Fruit fly (Drosophila melanogaster) whole organism, embryonic: ENCODE measurements around the gene CG34296.

Source experiments
- CG10979 ChIP-seq: fragments of 200-800 bp; sonication (Bioruptor generic); optimal IDR thresholded peaks from 2 replicates; lab custom pipeline; 2018; ENCODE audit warnings: missing biosample characterization, mild to moderate bottlenecking, missing genetic modification characterization, moderate library complexity
- CG11085 ChIP-seq: fragments of 200-800 bp; sonication (Bioruptor generic); IDR thresholded peaks from 2 replicates; pipeline ENCODE4 v1.3.6; 2022; ENCODE audit warnings: missing biosample characterization, missing genetic modification characterization
- CG1233 ChIP-seq: fragments of 200-800 bp; sonication (Bioruptor generic); optimal IDR thresholded peaks from 4 replicates; lab custom pipeline; 2018; ENCODE audit warnings: missing biosample characterization, mild to moderate bottlenecking, missing genetic modification characterization
- CG13123 ChIP-seq: fragments of 200-800 bp; sonication (Bioruptor generic); optimal IDR thresholded peaks from 2 replicates; lab custom pipeline; 2016; ENCODE audit warnings: missing biosample characterization, missing genetic modification characterization
- CG13775 ChIP-seq: fragments of 200-800 bp; sonication (Bioruptor generic); optimal IDR thresholded peaks from 3 replicates; lab custom pipeline; 2017; ENCODE audit warnings: missing biosample characterization, mild to moderate bottlenecking, missing genetic modification characterization
- CG15601 ChIP-seq: fragments of 200-800 bp; sonication (Bioruptor generic); optimal IDR thresholded peaks from 3 replicates; lab custom pipeline; 2019; ENCODE audit warnings: missing biosample characterization, mild to moderate bottlenecking, missing genetic modification characterization, moderate library complexity
- CG1602 ChIP-seq: fragments of 200-800 bp; sonication (Bioruptor generic); optimal IDR thresholded peaks from 3 replicates; lab custom pipeline; 2016; ENCODE audit warnings: missing biosample characterization, missing genetic modification characterization
- CG1603 ChIP-seq: fragments of 200-800 bp; sonication (Bioruptor generic); optimal IDR thresholded peaks from 2 replicates; lab custom pipeline; 2019; ENCODE audit warnings: missing biosample characterization, mild to moderate bottlenecking, missing genetic modification characterization, moderate library complexity
- CG1647 ChIP-seq: fragments of 200-800 bp; sonication (Bioruptor generic); optimal IDR thresholded peaks from 3 replicates; lab custom pipeline; 2016; ENCODE audit warnings: missing biosample characterization, missing genetic modification characterization
- CG16815 ChIP-seq: fragments of 200-800 bp; sonication (Bioruptor generic); optimal IDR thresholded peaks from 3 replicates; lab custom pipeline; 2017; ENCODE audit warnings: missing biosample characterization, mild to moderate bottlenecking, missing genetic modification characterization
- CG2120 ChIP-seq: fragments of 200-800 bp; sonication (Bioruptor generic); optimal IDR thresholded peaks from 3 replicates; lab custom pipeline; 2016; ENCODE audit warnings: missing biosample characterization, missing genetic modification characterization
- CG32772 ChIP-seq: fragments of 200-800 bp; sonication (Bioruptor generic); IDR thresholded peaks from 2 replicates; pipeline ENCODE4 v1.3.6; 2022; ENCODE audit warnings: missing biosample characterization, missing genetic modification characterization
- CG34224 ChIP-seq: fragments of 200-800 bp; sonication (Bioruptor generic); IDR thresholded peaks from 3 replicates; pipeline ENCODE4 v1.3.6; 2022; ENCODE audit warnings: missing biosample characterization, missing genetic modification characterization; ENCODE audit not compliant: partially characterized antibody
- CG34422 ChIP-seq: fragments of 200-800 bp; sonication (Bioruptor generic); IDR thresholded peaks from 3 replicates; pipeline ENCODE4 v1.3.6; 2022; ENCODE audit warnings: missing biosample characterization, missing genetic modification characterization
- CG4282 ChIP-seq: fragments of 200-800 bp; sonication (Bioruptor generic); optimal IDR thresholded peaks from 2 replicates; lab custom pipeline; 2016; ENCODE audit warnings: missing biosample characterization, missing genetic modification characterization
- CG4617 ChIP-seq: fragments of 200-800 bp; sonication (Bioruptor generic); optimal IDR thresholded peaks from 3 replicates; lab custom pipeline; 2016; ENCODE audit warnings: missing biosample characterization, missing genetic modification characterization, borderline replicate concordance
- CG7786 ChIP-seq: fragments of 200-800 bp; sonication (Bioruptor generic); optimal IDR thresholded peaks from 2 replicates; lab custom pipeline; 2016; ENCODE audit warnings: missing biosample characterization, missing genetic modification characterization
- CHES-1-like ChIP-seq: fragments of 200-800 bp; sonication (Bioruptor generic); optimal IDR thresholded peaks from 2 replicates; lab custom pipeline; 2016; ENCODE audit warnings: missing biosample characterization, missing genetic modification characterization
- CoRest ChIP-seq: fragments of 200-800 bp; sonication (Bioruptor generic); optimal IDR thresholded peaks from 3 replicates; lab custom pipeline; 2018; ENCODE audit warnings: missing biosample characterization, mild to moderate bottlenecking, missing genetic modification characterization, moderate library complexity
- Deaf1 ChIP-seq: fragments of 200-800 bp; optimal IDR thresholded peaks from 3 replicates; lab custom pipeline; 2019; ENCODE audit warnings: missing biosample characterization, mild to moderate bottlenecking, missing genetic modification characterization, moderate library complexity
- Dip2 ChIP-seq: fragments of 200-800 bp; sonication (Bioruptor generic); IDR thresholded peaks from 2 replicates; pipeline ENCODE4 v1.3.6; 2022; ENCODE audit warnings: missing biosample characterization, missing genetic modification characterization
- Doc3 ChIP-seq: fragments of 200-800 bp; sonication (Bioruptor generic); IDR thresholded peaks from 3 replicates; pipeline ENCODE4 v1.3.6; 2022; ENCODE audit warnings: missing biosample characterization, missing genetic modification characterization; ENCODE audit not compliant: partially characterized antibody
- Dp ChIP-seq: fragments of 200-800 bp; sonication (Bioruptor generic); optimal IDR thresholded peaks from 2 replicates; lab custom pipeline; 2018; ENCODE audit warnings: missing biosample characterization, mild to moderate bottlenecking, missing genetic modification characterization, moderate library complexity
- Eip74EF ChIP-seq, 2 experiments: fragments of 200-800 bp in 1 of 2; fragments of >200 bp in 1 of 2; sonication (Bioruptor generic) in 1 of 2; optimal IDR thresholded peaks; 2 replicates each; lab custom pipeline; 2017 to 2019; ENCODE audit warnings: missing biosample characterization in 2 of 2, missing genetic modification characterization in 2 of 2, mild to moderate bottlenecking in 1 of 2, moderate library complexity in 1 of 2
- Ets97D ChIP-seq: fragments of 200-800 bp; sonication (Bioruptor generic); optimal IDR thresholded peaks from 3 replicates; lab custom pipeline; 2016; ENCODE audit warnings: missing biosample characterization, missing genetic modification characterization
- GATAe ChIP-seq: fragments of 200-800 bp; sonication (Bioruptor generic); conservative IDR thresholded peaks from 2 replicates; pipeline ENCODE4 v1.3.6; 2022; ENCODE audit warnings: missing biosample characterization, missing genetic modification characterization
- Gug ChIP-seq: fragments of 200-800 bp; sonication (Bioruptor generic); IDR thresholded peaks from 4 replicates; pipeline ENCODE4 v1.3.6; 2022; ENCODE audit warnings: missing biosample characterization, missing genetic modification characterization
- HLH54F ChIP-seq: fragments of 200-800 bp; sonication (Bioruptor generic); optimal IDR thresholded peaks from 3 replicates; lab custom pipeline; 2016; ENCODE audit warnings: missing biosample characterization, missing genetic modification characterization
- Hsf ChIP-seq: fragments of 200-800 bp; sonication (Bioruptor generic); optimal IDR thresholded peaks from 3 replicates; lab custom pipeline; 2016; ENCODE audit warnings: missing biosample characterization, missing genetic modification characterization
- Lhr ChIP-seq: fragments of 200-800 bp; sonication (Bioruptor generic); optimal IDR thresholded peaks from 3 replicates; lab custom pipeline; 2017; ENCODE audit warnings: mild to moderate bottlenecking, missing biosample characterization, missing genetic modification reagents, missing genetic modification characterization
- MBD-R2 ChIP-seq: fragments of 200-800 bp; sonication (Bioruptor generic); IDR thresholded peaks from 2 replicates; pipeline ENCODE4 v1.3.6; 2022; ENCODE audit warnings: missing biosample characterization, missing genetic modification characterization
- Med ChIP-seq: fragments of 200-800 bp; sonication (Bioruptor generic); peaks from one replicate; lab custom pipeline; 2016; ENCODE audit warnings: missing biosample characterization, missing genetic modification characterization, mild to moderate bottlenecking, inconsistent platforms, moderate library complexity
- Mes4 ChIP-seq: fragments of 200-800 bp; sonication (Bioruptor generic); optimal IDR thresholded peaks from 2 replicates; lab custom pipeline; 2016; ENCODE audit warnings: missing biosample characterization, missing genetic modification characterization
- Oli ChIP-seq: fragments of 200-800 bp; sonication (Bioruptor generic); optimal IDR thresholded peaks from 2 replicates; lab custom pipeline; 2018; ENCODE audit warnings: missing biosample characterization, mild to moderate bottlenecking, missing genetic modification characterization, moderate library complexity
- Sin3A ChIP-seq: fragments of >200 bp; optimal IDR thresholded peaks from 2 replicates; lab custom pipeline; 2018
- Tbp ChIP-seq: fragments of >200 bp; optimal IDR thresholded peaks from 2 replicates; lab custom pipeline; 2018; ENCODE audit warnings: missing biosample characterization, missing genetic modification characterization
- Xrp1 ChIP-seq: fragments of 200-800 bp; sonication (Bioruptor generic); IDR thresholded peaks from 2 replicates; pipeline ENCODE4 v1.3.6; 2022; ENCODE audit warnings: missing biosample characterization, missing genetic modification characterization
- ash1 ChIP-seq: fragments of 200-800 bp; sonication (Bioruptor generic); optimal IDR thresholded peaks from 2 replicates; lab custom pipeline; 2018; ENCODE audit warnings: missing biosample characterization, mild to moderate bottlenecking, missing genetic modification characterization
- bbx ChIP-seq: fragments of 200-800 bp; sonication (Bioruptor generic); IDR thresholded peaks from 2 replicates; pipeline ENCODE4 v1.3.6; 2022; ENCODE audit warnings: missing biosample characterization, missing genetic modification characterization; ENCODE audit not compliant: partially characterized antibody
- fd3F ChIP-seq: fragments of 200-800 bp; sonication (Bioruptor generic); optimal IDR thresholded peaks from 2 replicates; lab custom pipeline; 2018; ENCODE audit warnings: missing biosample characterization, mild to moderate bottlenecking, missing genetic modification characterization, moderate library complexity
- gfzf ChIP-seq: fragments of 200-800 bp; sonication (Bioruptor generic); optimal IDR thresholded peaks from 2 replicates; lab custom pipeline; 2016; ENCODE audit warnings: missing biosample characterization, mild to moderate bottlenecking, missing genetic modification characterization, moderate library complexity
- inv ChIP-seq: fragments of 200-800 bp; sonication (Bioruptor generic); IDR thresholded peaks from 2 replicates; pipeline ENCODE4 v1.3.6; 2022; ENCODE audit warnings: missing biosample characterization, missing genetic modification characterization; ENCODE audit not compliant: partially characterized antibody
- mirr ChIP-seq: fragments of 200-800 bp; sonication (Bioruptor generic); optimal IDR thresholded peaks from 3 replicates; lab custom pipeline; 2018; ENCODE audit warnings: missing biosample characterization, mild to moderate bottlenecking, missing genetic modification characterization
- salm ChIP-seq: fragments of 200-800 bp; sonication (Bioruptor generic); optimal IDR thresholded peaks from 2 replicates; lab custom pipeline; 2018; ENCODE audit warnings: missing biosample characterization, mild to moderate bottlenecking, missing genetic modification characterization
- sna ChIP-seq: fragments of 200-800 bp; sonication (Bioruptor generic); IDR thresholded peaks from 2 replicates; pipeline ENCODE4 v1.3.6; 2022; ENCODE audit warnings: missing biosample characterization, missing genetic modification characterization; ENCODE audit not compliant: partially characterized antibody
- sqz ChIP-seq: fragments of 200-800 bp; sonication (Bioruptor generic); optimal IDR thresholded peaks from 3 replicates; lab custom pipeline; 2018; ENCODE audit warnings: missing biosample characterization, mild to moderate bottlenecking, missing genetic modification characterization
- ssp ChIP-seq: fragments of 200-800 bp; sonication (Bioruptor generic); IDR thresholded peaks from 2 replicates; pipeline ENCODE4 v1.3.6; 2022; ENCODE audit warnings: missing biosample characterization, missing genetic modification characterization
- tna ChIP-seq: fragments of 200-800 bp; sonication (Bioruptor generic); IDR thresholded peaks from 2 replicates; pipeline ENCODE4 v1.3.6; 2022; ENCODE audit warnings: missing biosample characterization, missing genetic modification characterization; ENCODE audit not compliant: partially characterized antibody
- tup ChIP-seq: fragments of 200-800 bp; sonication (Bioruptor generic); optimal IDR thresholded peaks from 2 replicates; lab custom pipeline; 2016; ENCODE audit warnings: missing biosample characterization, mild to moderate bottlenecking, missing genetic modification characterization, moderate library complexity
- twi ChIP-seq: fragments of 200-800 bp; optimal IDR thresholded peaks from 2 replicates; lab custom pipeline; 2019; ENCODE audit warnings: missing biosample characterization, mild to moderate bottlenecking, missing genetic modification characterization, moderate library complexity
- unpg ChIP-seq: fragments of 200-800 bp; sonication (Bioruptor generic); optimal IDR thresholded peaks from 3 replicates; lab custom pipeline; 2018; ENCODE audit warnings: missing biosample characterization, mild to moderate bottlenecking, missing genetic modification characterization, moderate library complexity

Gene CG34296

DNA sequence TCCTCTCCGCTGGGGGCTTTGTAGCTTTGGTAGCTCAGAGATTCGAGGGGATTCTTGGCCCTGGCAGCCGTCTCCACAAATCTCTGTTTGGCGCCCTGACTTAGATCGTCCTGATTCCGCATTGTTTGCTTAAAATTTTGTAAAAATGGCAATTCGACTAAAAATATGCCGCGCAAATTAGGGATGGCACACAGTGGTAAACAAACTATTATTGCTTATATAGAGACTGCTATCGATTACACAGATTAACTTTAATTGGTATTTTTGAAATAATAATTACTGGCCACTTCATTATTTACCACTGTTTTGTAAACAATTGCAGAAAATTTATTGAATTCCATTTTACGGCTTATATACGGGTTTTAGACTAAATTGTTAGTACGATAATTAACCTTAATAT, 2.4 kb downstream of the CG34296 start, which contains the start of the genes Naa40 and CG18731:
Gene Naa40, minus strand, starts transcription at position 206 of the 400 bp plus-strand sequence.
Gene CG18731, plus strand, starts transcription at position 283 of the 400 bp plus-strand sequence.
- TF ChIP-seq HLH54F (GFP tag; lab: Kevin White, UChicago) (no peak), Xrp1 (GFP tag; lab: Robert Waterston, UW) (no peak), salm (tag; lab: Kevin White, UChicago) (no peak), mirr (GFP tag; lab: Kevin White, UChicago) (no peak), CG11085 (GFP tag; lab: Robert Waterston, UW) (no peak), Oli (no peak), CG1647 (GFP tag; lab: Kevin White, UChicago) (no peak), Dip2 (GFP tag; lab: Robert Waterston, UW) (no peak), inv (GFP tag; lab: Robert Waterston, UW) (peak; percentile 48; the same call in 1 of the 2 replicates), CG1603 (tag; lab: Kevin White, UChicago) (peak; percentile 44), CG16815 (GFP tag; lab: Kevin White, UChicago) (no peak), ash1 (no peak), CG1602 (GFP tag; lab: Kevin White, UChicago) (no peak), GATAe (GFP tag; lab: Robert Waterston, UW) (no peak), sna (GFP tag; lab: Robert Waterston, UW) (peak; percentile 62), sqz (GFP tag; lab: Kevin White, UChicago) (no peak), CG34422 (GFP tag; lab: Robert Waterston, UW) (peak; percentile 36; the same call in 1 of the 3 replicates), CG10979 (tag; lab: Kevin White, UChicago) (no peak), Dp (GFP tag; lab: Kevin White, UChicago) (peak; percentile 75), MBD-R2 (peak; percentile 75), CG7786 (GFP tag; lab: Kevin White, UChicago) (no peak), Gug (GFP tag; lab: Robert Waterston, UW) (no peak), CG15601 (tag; lab: Kevin White, UChicago) (no peak), Med (GFP tag; lab: Kevin White, UChicago) (peak; percentile 61), fd3F (GFP tag; lab: Kevin White, UChicago) (no peak), CG34224 (GFP tag; lab: Robert Waterston, UW) (peak; percentile 59), CG13775 (no peak), CHES-1-like (peak; percentile 46), CG4282 (GFP tag; lab: Kevin White, UChicago) (no peak), CG1233 (GFP tag; lab: Kevin White, UChicago) (no peak), tna (GFP tag; lab: Robert Waterston, UW) (0 out of 2 replicates have a peak, but pooled peaks have one; percentile 38), Ets97D (GFP tag; lab: Kevin White, UChicago) (no peak), Eip74EF (GFP tag; optimal IDR thresholded peaks at IDR 0.05; lab: Kevin White, UChicago) (no peak), Tbp (no peak), CG13123 (no peak), gfzf (GFP tag; lab: Kevin White, UChicago) (peak; percentile 77), Deaf1 (tag; lab: Kevin White, UChicago) (no peak), Sin3A (lab: Kevin White, UChicago) (peak; percentile 17), CG4617 (GFP tag; lab: Kevin White, UChicago) (peak; percentile 25), ssp (GFP tag; lab: Robert Waterston, UW) (no peak), Mes4 (GFP tag; lab: Kevin White, UChicago) (no peak), CG32772 (GFP tag; lab: Robert Waterston, UW) (no peak), CG2120 (no peak), tup (no peak), CoRest (tag; lab: Kevin White, UChicago) (peak; percentile 11), Doc3 (GFP tag; lab: Robert Waterston, UW) (peak; percentile 63), twi (tag; lab: Kevin White, UChicago) (no peak), Lhr (GFP tag; lab: Kevin White, UChicago) (peak; percentile 44), unpg (GFP tag; lab: Kevin White, UChicago) (no peak), Hsf (GFP tag; lab: Kevin White, UChicago) (no peak), bbx (GFP tag; lab: Robert Waterston, UW) (peak; percentile 71)
